Worm (Caenorhabditis elegans) whole organism, late embryonic: ENCODE data around the gene str-45.

ENCODE experiments used
- C08G9.2 ChIP-seq: sonication (generic microtip); optimal IDR thresholded peaks from 2 replicates; lab custom pipeline; 2016; ENCODE audit warnings: mild to moderate bottlenecking, missing genetic modification characterization, moderate library complexity, missing compliant biosample characterization
- ahr-1 ChIP-seq: sonication (generic microtip); optimal IDR thresholded peaks from 2 replicates; lab custom pipeline; 2016; ENCODE audit warnings: missing genetic modification characterization, missing compliant biosample characterization
- ceh-14 ChIP-seq: sonication (generic microtip); optimal IDR thresholded peaks from 2 replicates; lab custom pipeline; 2016; ENCODE audit warnings: missing genotype, missing genetic modification characterization, missing compliant biosample characterization
- ceh-18 ChIP-seq: sonication (generic microtip); optimal IDR thresholded peaks from 2 replicates; lab custom pipeline; 2016; ENCODE audit warnings: missing genetic modification characterization, missing compliant biosample characterization
- ceh-22 ChIP-seq: sonication (generic microtip); optimal IDR thresholded peaks from 2 replicates; lab custom pipeline; 2017; ENCODE audit warnings: missing biosample characterization, missing genetic modification characterization
- ceh-24 ChIP-seq: sonication (generic microtip); optimal IDR thresholded peaks from 2 replicates; lab custom pipeline; 2016; ENCODE audit warnings: mild to moderate bottlenecking, missing genetic modification characterization, missing compliant biosample characterization
- ceh-30 ChIP-seq: fragments of 150-350 bp; optimal IDR thresholded peaks from 2 replicates; lab custom pipeline; 2014; ENCODE audit warnings: missing biosample characterization, missing genetic modification characterization
- ceh-31 ChIP-seq: sonication (generic microtip); optimal IDR thresholded peaks from 2 replicates; lab custom pipeline; 2016; ENCODE audit warnings: missing genetic modification characterization, missing compliant biosample characterization
- ceh-34 ChIP-seq: sonication (generic microtip); optimal IDR thresholded peaks from 2 replicates; lab custom pipeline; 2016; ENCODE audit warnings: mild to moderate bottlenecking, missing genetic modification characterization, missing compliant biosample characterization
- ceh-45 ChIP-seq: fragments of 200-800 bp; sonication (Bioruptor generic); IDR thresholded peaks from 2 replicates; pipeline ENCODE4 v1.3.6; 2022; ENCODE audit warnings: missing genetic modification reagents, missing genetic modification characterization, missing compliant biosample characterization
- ceh-6 ChIP-seq: fragments of 200-800 bp; sonication (Bioruptor generic); optimal IDR thresholded peaks from 2 replicates; lab custom pipeline; 2018; ENCODE audit warnings: mild to moderate bottlenecking, missing genetic modification characterization, missing compliant biosample characterization
- ceh-9 ChIP-seq: sonication (generic microtip); optimal IDR thresholded peaks from 2 replicates; lab custom pipeline; 2016; ENCODE audit warnings: mild to moderate bottlenecking, missing genetic modification characterization, inconsistent platforms, missing compliant biosample characterization
- che-1 ChIP-seq: sonication (generic microtip); optimal IDR thresholded peaks from 2 replicates; lab custom pipeline; 2016; ENCODE audit warnings: mild to moderate bottlenecking, missing genetic modification characterization, missing compliant biosample characterization
- dmd-4 ChIP-seq: sonication (generic microtip); optimal IDR thresholded peaks from 2 replicates; lab custom pipeline; 2016; ENCODE audit warnings: borderline replicate concordance, missing genetic modification characterization, missing compliant biosample characterization
- elt-2 ChIP-seq: sonication (generic microtip); optimal IDR thresholded peaks from 2 replicates; lab custom pipeline; 2016; ENCODE audit warnings: missing genetic modification reagents, missing genetic modification characterization, missing compliant biosample characterization
- ets-4 ChIP-seq: sonication (generic microtip); optimal IDR thresholded peaks from 2 replicates; lab custom pipeline; 2016; ENCODE audit warnings: missing genetic modification characterization, missing compliant biosample characterization
- fkh-10 ChIP-seq: fragments of 150-350 bp; optimal IDR thresholded peaks from 2 replicates; lab custom pipeline; 2014; ENCODE audit warnings: missing biosample characterization, missing genetic modification reagents, missing genetic modification characterization
- hlh-13 ChIP-seq: fragments of 200-800 bp; sonication (Bioruptor generic); optimal IDR thresholded peaks from 2 replicates; lab custom pipeline; 2018; ENCODE audit warnings: mild to moderate bottlenecking, missing genetic modification characterization, missing compliant biosample characterization
- hlh-15 ChIP-seq: sonication (generic microtip); optimal IDR thresholded peaks from 2 replicates; lab custom pipeline; 2016; ENCODE audit warnings: missing genetic modification characterization, missing compliant biosample characterization
- lin-11 ChIP-seq: fragments of 200-800 bp; sonication (Bioruptor generic); optimal IDR thresholded peaks from 2 replicates; lab custom pipeline; 2018; ENCODE audit warnings: mild to moderate bottlenecking, missing genetic modification characterization, missing compliant biosample characterization
- nfya-1 ChIP-seq: sonication (generic microtip); optimal IDR thresholded peaks from 2 replicates; lab custom pipeline; 2017; ENCODE audit warnings: missing genetic modification characterization, mild to moderate bottlenecking, missing compliant biosample characterization, antibody characterized with exemption, moderate library complexity
- nhr-232 ChIP-seq: sonication (generic microtip); optimal IDR thresholded peaks from 2 replicates; lab custom pipeline; 2016; ENCODE audit warnings: missing genetic modification characterization, missing compliant biosample characterization
- odd-2 ChIP-seq: sonication (generic microtip); optimal IDR thresholded peaks from 2 replicates; lab custom pipeline; 2017; ENCODE audit warnings: antibody characterized with exemption, mild to moderate bottlenecking, missing genetic modification characterization, missing compliant biosample characterization
- pat-9 ChIP-seq: fragments of 200-800 bp; sonication (Bioruptor generic); optimal IDR thresholded peaks from 2 replicates; lab custom pipeline; 2018; ENCODE audit warnings: mild to moderate bottlenecking, missing genetic modification characterization, moderate library complexity, missing compliant biosample characterization
- pha-4 ChIP-seq: fragments of 150-350 bp; optimal IDR thresholded peaks from 2 replicates; lab custom pipeline; 2018; ENCODE audit warnings: missing biosample characterization, missing genetic modification reagents, missing genetic modification characterization
- pqm-1 ChIP-seq: sonication (generic microtip); optimal IDR thresholded peaks from 2 replicates; lab custom pipeline; 2016; ENCODE audit warnings: missing genetic modification characterization, missing compliant biosample characterization
- pros-1 ChIP-seq: fragments of 150-350 bp; optimal IDR thresholded peaks from 2 replicates; lab custom pipeline; 2014; ENCODE audit warnings: missing biosample characterization, missing genetic modification reagents, missing genetic modification characterization
- rnt-1 ChIP-seq: sonication (generic microtip); optimal IDR thresholded peaks from 2 replicates; lab custom pipeline; 2016; ENCODE audit warnings: missing genetic modification characterization, missing compliant biosample characterization
- sox-2 ChIP-seq: fragments of 200-800 bp; sonication (Bioruptor generic); IDR thresholded peaks from 2 replicates; pipeline ENCODE4 v1.3.6; 2022; ENCODE audit warnings: missing genetic modification reagents, missing genetic modification characterization, missing compliant biosample characterization
- sox-4 ChIP-seq: sonication (generic microtip); optimal IDR thresholded peaks from 2 replicates; lab custom pipeline; 2017; ENCODE audit warnings: mild to moderate bottlenecking, missing genetic modification characterization, inconsistent platforms, missing compliant biosample characterization
- tbx-2 ChIP-seq: sonication (generic microtip); optimal IDR thresholded peaks from 2 replicates; lab custom pipeline; 2016; ENCODE audit warnings: missing genetic modification characterization, missing compliant biosample characterization
- unc-42 ChIP-seq: sonication (generic microtip); optimal IDR thresholded peaks from 2 replicates; lab custom pipeline; 2016; ENCODE audit warnings: missing genotype, missing genetic modification characterization, missing compliant biosample characterization
- unc-55 ChIP-seq: sonication (generic microtip); optimal IDR thresholded peaks from 2 replicates; lab custom pipeline; 2017; ENCODE audit warnings: missing biosample characterization, missing genetic modification reagents, missing genetic modification characterization
- ztf-16 ChIP-seq: sonication (generic microtip); optimal IDR thresholded peaks from 2 replicates; lab custom pipeline; 2017; ENCODE audit warnings: missing genetic modification characterization, missing compliant biosample characterization

Gene str-45

DNA sequence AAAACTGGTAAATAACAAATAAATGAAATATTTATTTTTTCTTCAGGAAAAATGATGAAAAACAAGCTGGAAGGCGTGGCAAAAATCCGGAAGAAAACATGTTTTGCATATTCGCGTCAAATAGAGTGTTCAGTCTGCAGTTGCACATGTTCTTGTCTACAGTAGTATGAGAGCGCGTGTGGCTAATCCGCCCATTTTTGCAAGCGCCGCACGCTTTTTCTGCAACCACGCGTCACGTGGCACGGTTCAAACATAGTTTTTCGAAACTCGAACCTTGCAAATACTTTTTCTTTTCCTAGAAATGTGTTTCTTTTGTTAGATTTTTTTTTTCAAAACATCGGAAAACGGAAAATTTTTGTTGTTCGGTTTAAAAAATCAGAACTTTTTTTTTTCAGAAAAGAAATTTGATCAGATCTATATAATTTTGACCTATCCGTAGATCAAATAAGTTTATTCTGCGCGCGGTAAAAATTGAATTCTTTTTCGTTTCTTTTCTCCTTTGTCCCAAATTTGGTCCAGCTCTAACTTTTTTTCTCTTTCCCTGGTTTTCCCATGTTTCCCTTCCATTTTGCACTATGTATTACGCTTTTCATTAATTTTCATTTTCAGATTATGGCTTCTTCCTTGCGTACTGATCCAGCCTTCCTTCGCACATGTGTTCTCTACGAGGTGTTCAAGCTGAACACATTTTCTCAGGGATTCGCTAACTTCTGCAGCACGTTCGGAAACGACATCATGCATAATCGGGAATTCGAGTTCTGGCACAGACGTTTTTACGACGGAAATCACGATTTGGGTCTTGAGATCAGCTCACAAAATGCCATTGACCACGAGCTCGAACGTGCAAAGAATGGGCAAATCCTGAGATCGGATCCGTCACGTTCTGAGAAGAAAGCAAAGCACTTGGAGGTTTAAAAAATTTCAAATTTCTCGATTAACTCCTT lies 25.6 kb downstream of the str-45 start, which contains the start of gene Y75B12B.1:
Gene Y75B12B.1, plus strand, starts transcription at position 603 of the 944 bp plus-strand sequence.
- TF ChIP-seq ztf-16 (no peak), unc-55 (no peak), C08G9.2 (tag; lab: Kevin White, UChicago) (no peak), ceh-9 (tag; lab: Kevin White, UChicago) (no peak), ceh-24 (tag; lab: Kevin White, UChicago) (no peak), sox-4 (tag; lab: Kevin White, UChicago) (no peak), ceh-45 (no peak), hlh-13 (no peak), pros-1 (tag; lab: Kevin White, UChicago) (no peak)
- TF ChIP-seq, all 69 proteins: peak for 0

DNA sequence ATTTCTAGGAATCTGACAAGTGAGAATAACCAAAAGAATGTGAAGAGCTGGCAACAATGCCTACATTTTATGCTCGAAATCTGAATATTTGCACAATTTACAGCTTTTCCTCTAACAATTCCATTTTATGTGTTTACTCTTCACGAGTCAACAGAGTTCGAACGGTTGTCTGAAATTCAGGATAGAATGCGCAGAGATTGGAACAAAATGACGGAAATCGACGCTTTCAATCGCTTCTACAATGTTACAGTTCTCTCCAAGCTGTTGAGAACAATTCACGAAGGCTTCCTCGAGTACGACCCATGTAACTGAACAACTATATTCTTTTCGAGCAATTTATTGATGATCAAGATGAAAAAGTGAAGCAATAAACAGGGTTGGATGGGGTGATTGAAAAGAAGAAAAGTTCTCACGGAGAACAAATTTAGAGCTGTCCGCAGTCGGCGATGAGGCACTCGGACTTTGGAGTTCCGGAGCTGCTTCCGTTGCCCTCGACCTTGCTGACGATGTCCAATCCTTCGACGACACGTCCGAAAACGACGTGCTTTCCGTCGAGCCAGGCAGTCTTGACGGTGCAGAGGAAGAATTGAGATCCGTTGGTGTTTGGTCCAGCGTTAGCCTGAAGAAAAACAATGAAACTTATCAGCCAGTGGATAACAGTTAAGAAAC lies 27.6 kb downstream of the str-45 start, which contains the start of gene Y75B12B.3:
Gene Y75B12B.3, minus strand, starts transcription at position 21 of the 669 bp plus-strand sequence.
- TF ChIP-seq ceh-9 (tag; lab: Kevin White, UChicago) (no peak), elt-2 (tag; lab: Kevin White, UChicago) (no peak), lin-11 (tag; lab: Kevin White, UChicago) (no peak), ceh-22 (tag; lab: Kevin White, UChicago) (no peak), nhr-232 (tag; lab: Kevin White, UChicago) (no peak), sox-2 (GFP tag; lab: Robert Waterston, UW) (no peak), ceh-30 (no peak), pat-9 (tag; lab: Kevin White, UChicago) (no peak), hlh-15 (tag; lab: Kevin White, UChicago) (no peak), pqm-1 (tag; lab: Kevin White, UChicago) (no peak), ahr-1 (no peak), ceh-6 (GFP tag; lab: Kevin White, UChicago) (no peak), unc-42 (no peak)
- TF ChIP-seq, all 69 proteins: peak for 0

DNA sequence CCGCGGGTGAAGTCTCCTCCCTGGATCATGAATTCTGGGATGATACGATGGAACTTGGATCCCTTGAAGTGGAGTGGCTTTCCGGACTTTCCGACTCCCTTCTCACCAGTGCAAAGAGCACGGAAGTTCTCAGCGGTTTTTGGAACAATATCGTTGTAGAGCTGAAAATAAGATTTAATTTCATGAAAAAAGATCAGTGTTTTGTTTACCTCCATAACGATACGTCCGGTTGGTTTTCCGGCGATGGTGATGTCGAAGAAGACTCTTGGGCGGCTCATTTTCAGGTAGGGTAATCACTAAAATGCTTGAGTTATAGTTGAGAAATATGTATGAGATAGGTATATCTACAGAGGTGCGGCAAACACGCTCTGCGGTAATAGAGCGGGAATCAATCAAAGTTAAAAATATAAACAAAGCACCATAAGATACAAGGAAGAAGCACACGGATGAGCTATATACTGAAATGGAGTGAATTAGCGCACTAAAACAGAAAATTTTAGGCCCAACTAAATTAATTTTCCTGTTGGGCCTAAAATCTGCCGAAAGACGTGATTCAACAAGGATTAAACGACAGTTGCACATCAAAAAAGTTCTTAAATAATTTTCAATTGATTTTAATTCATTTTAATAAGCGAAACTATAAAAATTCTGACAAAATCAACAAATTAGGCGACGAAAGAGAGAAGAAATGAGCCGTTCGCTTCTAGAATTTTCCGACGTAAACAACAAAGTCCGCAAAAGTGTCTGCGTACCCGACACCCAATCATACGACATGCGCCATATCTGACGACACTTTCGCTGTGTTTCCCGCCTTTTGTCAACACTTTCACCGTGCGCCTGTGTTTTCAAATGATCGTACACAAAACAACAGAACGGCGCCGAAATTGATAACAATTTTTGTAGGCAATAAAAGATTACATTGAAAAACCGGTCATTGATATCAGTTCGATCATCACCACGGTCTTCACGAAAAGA lies 28.6 kb downstream of the str-45 start, which contains the start of the genes cyn-7 and bath-36:
Gene cyn-7, minus strand, starts transcription at position 296 of the 975 bp plus-strand sequence.
Gene bath-36, plus strand, starts transcription at position 806 of the 975 bp plus-strand sequence.
- TF ChIP-seq tbx-2 (peak; percentile 39), rnt-1 (tag; lab: Kevin White, UChicago) (no peak), dmd-4 (tag; lab: Kevin White, UChicago) (no peak), nfya-1 (peak; percentile 46), pha-4 (tag; lab: Kevin White, UChicago) (no peak), ceh-31 (tag; lab: Kevin White, UChicago) (peak; percentile 36), ceh-45 (no peak), ztf-16 (no peak), odd-2 (no peak), unc-55 (peak; percentile 1), ceh-34 (peak; percentile 13), elt-2 (tag; lab: Kevin White, UChicago) (peak; percentile 27), ceh-18 (tag; lab: Kevin White, UChicago) (peak; percentile 48), ceh-14 (tag; lab: Kevin White, UChicago) (no peak), ets-4 (tag; lab: Kevin White, UChicago) (peak; percentile 13), che-1 (tag; lab: Kevin White, UChicago) (no peak), unc-42 (peak; percentile 29), fkh-10 (GFP tag; lab: Kevin White, UChicago) (no peak)
